Fruit fly (Drosophila melanogaster) whole organism, prepupa: ENCODE measurements around the gene CG9107.

ENCODE experiments used
- Blimp-1 ChIP-seq: fragments of 200-800 bp; sonication (Bioruptor generic); optimal IDR thresholded peaks from 3 replicates; lab custom pipeline; 2017; ENCODE audit warnings: missing biosample characterization, missing genetic modification characterization, mild to moderate bottlenecking, moderate library complexity, missing genetic modification reagents
- CG10631 ChIP-seq: fragments of 200-800 bp; sonication (Bioruptor generic); optimal IDR thresholded peaks from 2 replicates; lab custom pipeline; 2016; ENCODE audit warnings: missing biosample characterization, missing genetic modification characterization
- CG10669 ChIP-seq: fragments of 200-800 bp; sonication (Bioruptor generic); optimal IDR thresholded peaks from 3 replicates; lab custom pipeline; 2018; ENCODE audit warnings: missing biosample characterization, mild to moderate bottlenecking, missing genetic modification characterization, moderate library complexity
- CG11762 ChIP-seq: fragments of 200-800 bp; sonication (Bioruptor generic); optimal IDR thresholded peaks from 3 replicates; lab custom pipeline; 2016; ENCODE audit warnings: missing biosample characterization, missing genetic modification characterization; ENCODE audit not compliant: insufficient read depth
- CG11902 ChIP-seq: fragments of 200-800 bp; sonication (Bioruptor generic); optimal IDR thresholded peaks from 3 replicates; lab custom pipeline; 2016; ENCODE audit warnings: missing biosample characterization, missing genetic modification characterization
- CG15336 ChIP-seq: fragments of 200-800 bp; sonication (Bioruptor generic); IDR thresholded peaks from 2 replicates; pipeline ENCODE4 v1.3.6; 2022; ENCODE audit warnings: missing biosample characterization, missing genetic modification characterization
- CG3032 ChIP-seq: fragments of 200-800 bp; optimal IDR thresholded peaks from 2 replicates; lab custom pipeline; 2019; ENCODE audit warnings: missing biosample characterization, mild to moderate bottlenecking, missing genetic modification characterization, moderate library complexity
- CG32006 ChIP-seq: fragments of 200-800 bp; sonication (Bioruptor generic); optimal IDR thresholded peaks from 3 replicates; lab custom pipeline; 2017; ENCODE audit warnings: missing biosample characterization, mild to moderate bottlenecking, missing genetic modification characterization
- CG34406 ChIP-seq: fragments of 200-800 bp; sonication (Bioruptor generic); optimal IDR thresholded peaks from 3 replicates; lab custom pipeline; 2016; ENCODE audit warnings: missing biosample characterization, missing genetic modification characterization
- CG4318 ChIP-seq: fragments of 200-800 bp; sonication (Bioruptor generic); optimal IDR thresholded peaks from 3 replicates; lab custom pipeline; 2017; ENCODE audit warnings: missing biosample characterization, mild to moderate bottlenecking, missing genetic modification characterization
- CG6163 ChIP-seq: fragments of 200-800 bp; sonication (Bioruptor generic); IDR thresholded peaks from 3 replicates; pipeline ENCODE4 v1.3.6; 2022; ENCODE audit warnings: missing biosample characterization, missing genetic modification characterization
- CG6276 ChIP-seq: fragments of 200-800 bp; sonication (Bioruptor generic); optimal IDR thresholded peaks from 2 replicates; lab custom pipeline; 2017; ENCODE audit warnings: missing biosample characterization, mild to moderate bottlenecking, missing genetic modification characterization
- CG6854 ChIP-seq: fragments of 200-800 bp; sonication (Bioruptor generic); optimal IDR thresholded peaks from 2 replicates; lab custom pipeline; 2017; ENCODE audit warnings: missing biosample characterization, mild to moderate bottlenecking, missing genetic modification characterization
- CG7368 ChIP-seq: fragments of 200-800 bp; sonication (Bioruptor generic); optimal IDR thresholded peaks from 3 replicates; lab custom pipeline; 2016; ENCODE audit warnings: missing biosample characterization, missing genetic modification characterization
- CG8119 ChIP-seq: fragments of 200-800 bp; sonication (Bioruptor generic); IDR thresholded peaks from 3 replicates; pipeline ENCODE4 v1.3.6; 2022; ENCODE audit warnings: missing biosample characterization, missing genetic modification characterization
- CG9139 ChIP-seq: fragments of 200-800 bp; sonication (Bioruptor generic); optimal IDR thresholded peaks from 3 replicates; lab custom pipeline; 2017; ENCODE audit warnings: missing biosample characterization, mild to moderate bottlenecking, missing genetic modification characterization
- Eip75B ChIP-seq: fragments of 200-800 bp; sonication (Bioruptor generic); optimal IDR thresholded peaks from 3 replicates; lab custom pipeline; 2016; ENCODE audit warnings: missing biosample characterization, missing genetic modification characterization
- Eip78C ChIP-seq: fragments of 200-800 bp; sonication (Bioruptor generic); peaks from one replicate; lab custom pipeline; 2016; ENCODE audit warnings: missing biosample characterization, missing genetic modification characterization
- Eip93F ChIP-seq: fragments of 200-800 bp; sonication (Bioruptor generic); optimal IDR thresholded peaks from 2 replicates; lab custom pipeline; 2016; ENCODE audit warnings: missing biosample characterization, mild to moderate bottlenecking, missing genetic modification characterization
- Lpt ChIP-seq: fragments of 200-800 bp; sonication (Bioruptor generic); optimal IDR thresholded peaks from 3 replicates; lab custom pipeline; 2016; ENCODE audit warnings: missing biosample characterization, missing genetic modification characterization
- Met ChIP-seq: fragments of 200-800 bp; sonication (Bioruptor generic); optimal IDR thresholded peaks from 3 replicates; lab custom pipeline; 2016; ENCODE audit warnings: missing biosample characterization, missing genetic modification characterization
- OdsH ChIP-seq: fragments of 200-800 bp; sonication (Bioruptor generic); optimal IDR thresholded peaks from 3 replicates; lab custom pipeline; 2016; ENCODE audit warnings: missing biosample characterization, missing genetic modification characterization
- Sox102F ChIP-seq: fragments of 200-800 bp; sonication (Bioruptor generic); optimal IDR thresholded peaks from 2 replicates; lab custom pipeline; 2016; ENCODE audit warnings: missing biosample characterization, mild to moderate bottlenecking, missing genetic modification characterization
- Sox14 ChIP-seq: fragments of 200-800 bp; sonication (Bioruptor generic); optimal IDR thresholded peaks from 3 replicates; lab custom pipeline; 2016; ENCODE audit warnings: missing biosample characterization, missing genetic modification characterization
- achi ChIP-seq: fragments of 200-800 bp; sonication (Bioruptor generic); optimal IDR thresholded peaks from 3 replicates; lab custom pipeline; 2016; ENCODE audit warnings: missing biosample characterization, missing genetic modification characterization
- cyc ChIP-seq: fragments of 200-800 bp; sonication (Bioruptor generic); optimal IDR thresholded peaks from 3 replicates; lab custom pipeline; 2016; ENCODE audit warnings: missing biosample characterization, missing genetic modification characterization
- dac ChIP-seq: fragments of 200-800 bp; sonication (Bioruptor generic); optimal IDR thresholded peaks from 2 replicates; lab custom pipeline; 2017; ENCODE audit warnings: missing biosample characterization, mild to moderate bottlenecking, missing genetic modification characterization
- dsx ChIP-seq: fragments of 200-800 bp; optimal IDR thresholded peaks from 3 replicates; lab custom pipeline; 2019; ENCODE audit warnings: missing biosample characterization, mild to moderate bottlenecking, missing genetic modification characterization, moderate library complexity; ENCODE audit not compliant: poor library complexity, severe bottlenecking
- eg ChIP-seq: fragments of 200-800 bp; sonication (Bioruptor generic); IDR thresholded peaks from 3 replicates; pipeline ENCODE4 v1.3.6; 2022; ENCODE audit warnings: missing biosample characterization, missing genetic modification characterization
- esn ChIP-seq: fragments of 200-800 bp; sonication (Bioruptor generic); optimal IDR thresholded peaks from 2 replicates; lab custom pipeline; 2016; ENCODE audit warnings: missing biosample characterization, mild to moderate bottlenecking, missing genetic modification characterization, moderate library complexity
- fd59A ChIP-seq: fragments of 200-800 bp; sonication (Bioruptor generic); optimal IDR thresholded peaks from 2 replicates; lab custom pipeline; 2017; ENCODE audit warnings: missing biosample characterization, mild to moderate bottlenecking, missing genetic modification characterization, missing genetic modification reagents
- fd85E ChIP-seq: fragments of 200-800 bp; sonication (Bioruptor generic); optimal IDR thresholded peaks from 3 replicates; lab custom pipeline; 2016; ENCODE audit warnings: missing biosample characterization, missing genetic modification characterization
- fkh ChIP-seq: fragments of 200-800 bp; sonication (Bioruptor generic); optimal IDR thresholded peaks from 3 replicates; lab custom pipeline; 2017; ENCODE audit warnings: missing biosample characterization, mild to moderate bottlenecking, missing genetic modification characterization, moderate library complexity
- pdm3 ChIP-seq: fragments of 200-800 bp; sonication (Bioruptor generic); optimal IDR thresholded peaks from 3 replicates; lab custom pipeline; 2016; ENCODE audit warnings: missing biosample characterization, missing genetic modification characterization
- ss ChIP-seq, 2 experiments: fragments of 200-800 bp; sonication (Bioruptor generic); optimal IDR thresholded peaks; 2 replicates in 1 of 2; 3 replicates in 1 of 2; lab custom pipeline; 2017 to 2018; ENCODE audit warnings: mild to moderate bottlenecking in 2 of 2, missing biosample characterization in 2 of 2, missing genetic modification characterization in 2 of 2, moderate library complexity in 1 of 2
- svp ChIP-seq: fragments of 200-800 bp; sonication (Bioruptor generic); peaks from one replicate; lab custom pipeline; 2016; ENCODE audit warnings: missing biosample characterization, missing genetic modification characterization
- vri ChIP-seq: fragments of 200-800 bp; sonication (Bioruptor generic); optimal IDR thresholded peaks from 3 replicates; lab custom pipeline; 2016; ENCODE audit warnings: missing biosample characterization, mild to moderate bottlenecking, missing genetic modification characterization

Gene CG9107

DNA sequence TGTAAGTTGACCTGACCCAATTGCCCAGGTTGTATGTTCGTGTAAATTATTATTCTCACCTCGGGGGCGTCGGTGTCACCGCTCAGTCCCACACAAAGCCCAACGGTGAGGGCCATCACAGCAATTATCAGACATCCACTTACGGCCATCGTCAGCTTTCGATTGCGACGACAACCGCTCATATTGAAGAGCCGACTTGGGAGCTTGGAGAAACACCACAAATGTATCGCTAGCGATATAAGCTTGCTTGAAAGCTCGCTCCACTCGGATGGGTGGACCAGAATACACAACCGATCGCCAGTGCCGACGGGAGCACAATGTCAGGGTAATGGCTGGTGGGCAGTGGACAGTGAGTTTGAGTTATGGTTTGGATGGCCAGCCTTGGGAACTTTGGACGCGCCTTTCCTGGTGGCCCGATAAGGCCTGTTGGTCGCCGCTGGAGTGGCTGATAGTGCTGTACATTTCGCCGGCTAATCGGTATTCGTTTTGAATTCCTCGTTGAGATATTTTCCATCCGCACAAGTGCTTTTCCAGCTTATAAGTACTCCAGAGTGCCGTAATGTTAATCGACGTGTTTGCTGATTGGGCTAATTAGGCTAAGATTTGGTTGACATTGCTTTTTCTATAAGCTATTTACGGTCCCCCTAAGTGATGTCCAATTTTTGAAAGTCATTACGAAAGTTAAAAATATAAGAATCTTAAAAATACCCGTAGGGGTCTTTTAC lies 17.7 kb downstream of the CG9107 start, which contains the start of gene Gal:
Gene Gal (minus strand): TSS at position 320 of the 725 bp plus-strand sequence.
- TF ChIP-seq dac (GFP tag; lab: Kevin White, UChicago) (no peak), CG4318 (GFP tag; lab: Kevin White, UChicago) (no peak), CG9139 (GFP tag; lab: Kevin White, UChicago) (no peak), CG15336 (0 out of 2 replicates have a peak, but pooled peaks have one; percentile 29), fkh (GFP tag; lab: Kevin White, UChicago) (no peak), svp (GFP tag; lab: Kevin White, UChicago) (peak; percentile 73), OdsH (GFP tag; lab: Kevin White, UChicago) (no peak)

DNA sequence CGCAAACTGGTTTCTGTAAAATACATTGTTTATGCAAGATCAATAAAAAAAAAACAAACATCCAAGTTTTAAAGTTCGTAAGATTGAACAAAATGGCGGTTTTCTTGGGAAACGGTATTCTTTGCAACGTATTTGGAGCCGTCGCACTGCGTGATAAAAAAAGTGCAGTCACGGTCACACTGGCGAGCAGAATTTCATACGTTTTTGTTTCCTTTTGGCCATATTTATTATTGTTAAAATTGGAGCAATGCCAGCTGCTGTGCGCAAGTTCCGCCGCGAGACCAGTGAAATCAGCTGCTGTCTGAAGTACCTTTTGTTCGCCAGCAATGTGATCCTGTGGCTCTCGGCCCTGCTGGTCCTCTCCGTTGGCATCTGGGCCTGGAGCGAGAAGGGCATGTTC lies 24.3 kb downstream of the CG9107 start, which contains the start of gene Tsp26A:
Gene Tsp26A (plus strand): TSS at position 164 of the 400 bp plus-strand sequence.
- TF ChIP-seq CG3032 (tag; lab: Kevin White, UChicago): no peak
- TF ChIP-seq CG7368 (GFP tag; lab: Kevin White, UChicago): no peak
- TF ChIP-seq esn: peak; percentile 9
- TF ChIP-seq Eip78C (GFP tag; lab: Kevin White, UChicago): peak; percentile 41

DNA sequence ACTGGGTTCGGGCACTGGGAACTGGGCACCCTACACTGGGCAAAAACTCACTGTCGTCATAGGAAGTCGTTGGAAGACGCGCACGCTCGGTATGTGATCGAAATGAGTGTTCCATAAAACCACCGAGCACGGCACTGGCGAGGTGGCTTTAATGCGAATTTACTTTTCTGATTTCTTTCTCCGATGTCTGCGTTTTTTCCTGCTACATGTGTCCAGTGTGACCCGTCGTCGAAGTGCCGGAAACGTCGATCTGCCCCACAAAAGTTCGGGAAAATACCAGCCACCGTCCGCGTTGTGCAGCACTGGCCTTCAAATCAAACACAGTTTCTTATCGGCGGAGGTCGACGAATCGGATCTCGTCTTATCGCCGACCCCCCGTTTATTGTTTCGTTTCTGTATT lies 25.1 kb downstream of the CG9107 start, which contains the start of gene Kdm5:
Gene Kdm5 (minus strand): TSS at position 255 of the 400 bp plus-strand sequence.
- no peak for TF ChIP-seq cyc (GFP tag; lab: Kevin White, UChicago)
- no peak for TF ChIP-seq fd85E (GFP tag; lab: Kevin White, UChicago)
- peak; percentile 23 for TF ChIP-seq esn
- TF ChIP-seq svp (GFP tag; lab: Kevin White, UChicago): peak; percentile 96
- TF ChIP-seq ss (GFP tag; optimal IDR thresholded peaks at IDR 0.05; lab: Kevin White, UChicago): peak in 1 of 2 experiments; percentile 7
- TF ChIP-seq CG6854 (GFP tag; lab: Kevin White, UChicago): peak; percentile 20
- 0 out of 3 replicates have a peak, but pooled peaks have one; percentile 16 for TF ChIP-seq CG6163
- TF ChIP-seq Eip75B (GFP tag; lab: Kevin White, UChicago): peak; percentile 17
- peak; percentile 45; the same call in 1 of the 2 replicates for TF ChIP-seq CG15336
- peak; percentile 28 for TF ChIP-seq vri
- TF ChIP-seq Eip78C (GFP tag; lab: Kevin White, UChicago): peak; percentile 43
- peak; percentile 17 for TF ChIP-seq Met
- no peak for TF ChIP-seq CG9139 (GFP tag; lab: Kevin White, UChicago)
- peak; percentile 41 for TF ChIP-seq Sox14 (GFP tag; lab: Kevin White, UChicago)
- TF ChIP-seq CG10631 (GFP tag; lab: Kevin White, UChicago): no peak
- peak; percentile 41; the same call in 1 of the 3 replicates for TF ChIP-seq eg
- TF ChIP-seq CG8119: 0 out of 3 replicates have a peak, but pooled peaks have one; percentile 26
- TF ChIP-seq, all 60 proteins: peak for 13

DNA sequence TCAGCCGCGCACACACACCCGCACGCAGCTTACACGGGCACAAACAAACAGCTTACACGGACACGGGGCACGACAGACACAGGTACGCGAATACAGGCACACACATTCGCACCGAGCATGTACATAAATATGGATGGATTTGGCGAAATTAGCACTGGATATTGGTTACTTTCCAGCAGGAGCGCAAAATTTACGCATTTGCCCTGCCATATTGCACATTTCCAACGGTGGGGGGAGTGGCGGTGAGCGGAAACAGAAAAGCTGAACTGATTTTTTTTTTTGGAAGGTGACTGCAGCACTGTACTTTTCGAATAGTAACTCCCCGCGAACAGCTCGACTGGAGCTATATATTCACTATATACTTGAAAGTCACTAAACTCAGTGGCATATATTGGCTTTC lies 26.0 kb downstream of the CG9107 start:
- TF ChIP-seq CG32006 (GFP tag; lab: Kevin White, UChicago): no peak
- TF ChIP-seq CG15336: peak; percentile 11; the same call in 1 of the 2 replicates
- TF ChIP-seq CG11762 (GFP tag; lab: Kevin White, UChicago): no peak
- no peak for TF ChIP-seq Sox102F (GFP tag; lab: Kevin White, UChicago)

DNA sequence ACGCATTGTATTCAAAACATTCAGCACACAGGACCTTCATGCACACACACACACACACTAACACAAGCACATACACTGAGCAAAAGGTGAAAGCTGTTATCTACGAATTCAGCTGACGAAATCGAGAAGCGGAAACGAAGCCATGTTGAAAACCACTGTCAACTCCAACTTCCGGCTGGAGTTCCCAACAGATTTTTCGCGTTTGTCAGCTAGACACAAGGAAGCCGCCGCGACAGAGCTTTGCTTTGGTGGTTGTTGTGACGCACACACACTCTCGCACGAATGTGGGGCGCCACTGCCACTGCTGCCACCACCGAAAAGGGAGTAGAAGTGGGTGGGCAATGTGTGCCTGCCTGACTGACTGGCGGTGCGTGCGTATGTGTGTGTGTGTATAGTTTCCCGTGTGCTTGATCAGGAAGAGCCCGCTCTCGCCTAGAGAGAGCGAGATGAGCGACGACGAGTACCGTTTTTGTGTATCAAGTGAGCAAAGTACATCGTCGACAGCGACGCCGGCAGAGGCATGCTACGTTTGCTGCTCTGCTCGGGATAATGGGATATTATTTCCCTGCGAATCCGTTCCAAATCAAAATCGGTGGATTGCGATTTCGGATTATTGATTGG lies 26.6 kb downstream of the CG9107 start:
- TF ChIP-seq OdsH (GFP tag; lab: Kevin White, UChicago) (no peak), CG32006 (GFP tag; lab: Kevin White, UChicago) (no peak), eg (no peak), CG34406 (GFP tag; lab: Kevin White, UChicago) (peak; percentile 29), achi (GFP tag; lab: Kevin White, UChicago) (peak; percentile 72), dsx (GFP tag; lab: Kevin White, UChicago) (no peak), Sox102F (GFP tag; lab: Kevin White, UChicago) (no peak), fd59A (GFP tag; lab: Kevin White, UChicago) (peak; percentile 16), CG6276 (GFP tag; lab: Kevin White, UChicago) (peak; percentile 22), CG3032 (tag; lab: Kevin White, UChicago) (no peak), CG10669 (GFP tag; lab: Kevin White, UChicago) (peak; percentile 39), Blimp-1 (peak; percentile 50), Lpt (GFP tag; lab: Kevin White, UChicago) (no peak), CG11762 (GFP tag; lab: Kevin White, UChicago) (no peak), pdm3 (GFP tag; lab: Kevin White, UChicago) (no peak), Met (no peak), fkh (GFP tag; lab: Kevin White, UChicago) (no peak), CG11902 (GFP tag; lab: Kevin White, UChicago) (no peak), CG9139 (GFP tag; lab: Kevin White, UChicago) (peak; percentile 57), Eip93F (no peak), CG15336 (no peak), esn (peak; percentile 45), Eip78C (GFP tag; lab: Kevin White, UChicago) (peak; percentile 71), Sox14 (GFP tag; lab: Kevin White, UChicago) (no peak)
